Fruit fly (Drosophila melanogaster): ENCODE data around the gene CG15877.

dm6 chr3L:2399788-2400187, 22.4 kb upstream of the CG15877 start:
- no peak for TF ChIP-seq ttk (optimal IDR thresholded peaks at IDR 0.05)
- TF ChIP-seq Myc (optimal IDR thresholded peaks at IDR 0.05): no peak
- TF ChIP-seq psq (optimal IDR thresholded peaks at IDR 0.05): no peak
- TF ChIP-seq insv (optimal IDR thresholded peaks at IDR 0.05): no peak
